Fruit fly (Drosophila melanogaster) whole organism, embryonic: Measurements from ENCODE around the gene retm.

ENCODE experiments used
- Ada2b ChIP-seq: fragments of 200-800 bp; sonication (Bioruptor generic); IDR thresholded peaks from 2 replicates; pipeline ENCODE4 v1.3.6; 2022; ENCODE audit warnings: missing biosample characterization, missing genetic modification characterization
- Bteb2 ChIP-seq: fragments of 200-800 bp; sonication (Bioruptor generic); optimal IDR thresholded peaks from 2 replicates; lab custom pipeline; 2016; ENCODE audit warnings: missing biosample characterization, missing genetic modification characterization
- CG10565 ChIP-seq: fragments of 200-800 bp; sonication (Bioruptor generic); optimal IDR thresholded peaks from 3 replicates; lab custom pipeline; 2016; ENCODE audit warnings: missing biosample characterization, mild to moderate bottlenecking, missing genetic modification characterization
- CG11247 ChIP-seq: fragments of 200-800 bp; sonication (Bioruptor generic); IDR thresholded peaks from 2 replicates; pipeline ENCODE4 v1.3.6; 2022; ENCODE audit warnings: missing biosample characterization, missing genetic modification characterization
- CG11456 ChIP-seq: fragments of 200-800 bp; sonication (Bioruptor generic); IDR thresholded peaks from 3 replicates; pipeline ENCODE4 v1.3.6; 2022; ENCODE audit warnings: missing biosample characterization, missing genetic modification characterization
- CG12299 ChIP-seq: fragments of 200-800 bp; sonication (Bioruptor generic); optimal IDR thresholded peaks from 2 replicates; lab custom pipeline; 2018; ENCODE audit warnings: missing biosample characterization, mild to moderate bottlenecking, missing genetic modification characterization
- CG12942 ChIP-seq: fragments of 200-800 bp; sonication (Bioruptor generic); optimal IDR thresholded peaks from 3 replicates; lab custom pipeline; 2016; ENCODE audit warnings: missing biosample characterization, missing genetic modification characterization
- CG14441 ChIP-seq: fragments of 200-800 bp; sonication (Bioruptor generic); IDR thresholded peaks from 2 replicates; pipeline ENCODE4 v1.3.6; 2022; ENCODE audit warnings: missing biosample characterization, missing genetic modification characterization
- CG15601 ChIP-seq: fragments of 200-800 bp; sonication (Bioruptor generic); optimal IDR thresholded peaks from 3 replicates; lab custom pipeline; 2019; ENCODE audit warnings: missing biosample characterization, mild to moderate bottlenecking, missing genetic modification characterization, moderate library complexity
- CG17912 ChIP-seq: fragments of 200-800 bp; sonication (Bioruptor generic); optimal IDR thresholded peaks from 2 replicates; lab custom pipeline; 2018; ENCODE audit warnings: missing biosample characterization, mild to moderate bottlenecking, missing genetic modification characterization
- CG34376 ChIP-seq: fragments of 200-800 bp; sonication (Bioruptor generic); optimal IDR thresholded peaks from 2 replicates; lab custom pipeline; 2018; ENCODE audit warnings: missing biosample characterization, mild to moderate bottlenecking, missing genetic modification characterization
- CG42726 ChIP-seq: fragments of 200-800 bp; sonication (Bioruptor generic); IDR thresholded peaks from 2 replicates; pipeline ENCODE4 v1.3.6; 2022; ENCODE audit warnings: missing biosample characterization, missing genetic modification characterization; ENCODE audit not compliant: partially characterized antibody
- CG7271 ChIP-seq: fragments of 200-800 bp; sonication (Bioruptor generic); optimal IDR thresholded peaks from 2 replicates; lab custom pipeline; 2018; ENCODE audit warnings: missing biosample characterization, mild to moderate bottlenecking, missing genetic modification characterization, moderate library complexity
- CG7357 ChIP-seq: fragments of 200-800 bp; sonication (Bioruptor generic); IDR thresholded peaks from 3 replicates; pipeline ENCODE4 v1.3.6; 2022; ENCODE audit warnings: missing biosample characterization, missing genetic modification characterization
- CG7556 ChIP-seq: fragments of 200-800 bp; sonication (Bioruptor generic); optimal IDR thresholded peaks from 2 replicates; lab custom pipeline; 2017; ENCODE audit warnings: missing biosample characterization, mild to moderate bottlenecking, missing genetic modification characterization
- CG7839 ChIP-seq: fragments of 200-800 bp; sonication (Bioruptor generic); optimal IDR thresholded peaks from 3 replicates; lab custom pipeline; 2018; ENCODE audit warnings: missing biosample characterization, mild to moderate bottlenecking, missing genetic modification characterization, moderate library complexity
- CG8359 ChIP-seq: fragments of 200-800 bp; sonication (Bioruptor generic); optimal IDR thresholded peaks from 2 replicates; lab custom pipeline; 2017; ENCODE audit warnings: missing biosample characterization, mild to moderate bottlenecking, missing genetic modification characterization, borderline replicate concordance
- Eip74EF ChIP-seq, 2 experiments: fragments of 200-800 bp in 1 of 2; fragments of >200 bp in 1 of 2; sonication (Bioruptor generic) in 1 of 2; optimal IDR thresholded peaks; 2 replicates each; lab custom pipeline; 2017 to 2019; ENCODE audit warnings: missing biosample characterization in 2 of 2, missing genetic modification characterization in 2 of 2, mild to moderate bottlenecking in 1 of 2, moderate library complexity in 1 of 2
- NFAT ChIP-seq: fragments of 200-800 bp; sonication (Bioruptor generic); IDR thresholded peaks from 2 replicates; pipeline ENCODE4 v1.3.6; 2022; ENCODE audit warnings: missing biosample characterization, missing genetic modification characterization
- NK7.1 ChIP-seq: fragments of 200-800 bp; sonication (Bioruptor generic); optimal IDR thresholded peaks from 3 replicates; lab custom pipeline; 2016; ENCODE audit warnings: missing biosample characterization, missing genetic modification characterization
- Optix ChIP-seq: fragments of 200-800 bp; sonication (Bioruptor generic); IDR thresholded peaks from 3 replicates; pipeline ENCODE4 v1.3.6; 2022; ENCODE audit warnings: missing biosample characterization, missing genetic modification characterization
- PHDP ChIP-seq: fragments of 200-800 bp; sonication (Bioruptor generic); optimal IDR thresholded peaks from 3 replicates; lab custom pipeline; 2018; ENCODE audit warnings: missing biosample characterization, mild to moderate bottlenecking, missing genetic modification characterization, moderate library complexity
- Rfx ChIP-seq: fragments of 200-800 bp; sonication (Bioruptor generic); IDR thresholded peaks from 2 replicates; pipeline ENCODE4 v1.3.6; 2022; ENCODE audit warnings: missing biosample characterization, missing genetic modification characterization
- Scr ChIP-seq: fragments of 200-800 bp; sonication (Bioruptor generic); IDR thresholded peaks from 2 replicates; pipeline ENCODE4 v1.3.6; 2022; ENCODE audit warnings: missing biosample characterization, missing genetic modification characterization; ENCODE audit not compliant: partially characterized antibody
- Ssrp ChIP-seq: fragments of 200-800 bp; sonication (Bioruptor generic); optimal IDR thresholded peaks from 2 replicates; lab custom pipeline; 2018; ENCODE audit warnings: missing biosample characterization, mild to moderate bottlenecking, missing genetic modification characterization, moderate library complexity
- abd-A ChIP-seq: fragments of 200-800 bp; sonication (Bioruptor generic); optimal IDR thresholded peaks from 3 replicates; lab custom pipeline; 2019; ENCODE audit warnings: missing biosample characterization, mild to moderate bottlenecking, missing genetic modification characterization, moderate library complexity
- al ChIP-seq: fragments of 200-800 bp; sonication (Bioruptor generic); IDR thresholded peaks from 2 replicates; pipeline ENCODE4 v1.3.6; 2022; ENCODE audit warnings: missing biosample characterization, missing genetic modification characterization
- bigmax ChIP-seq: fragments of 200-800 bp; sonication (Bioruptor generic); optimal IDR thresholded peaks from 2 replicates; lab custom pipeline; 2018; ENCODE audit warnings: missing biosample characterization, mild to moderate bottlenecking, missing genetic modification characterization
- cad ChIP-seq: fragments of >200 bp; optimal IDR thresholded peaks from 2 replicates; lab custom pipeline; 2017; ENCODE audit warnings: missing biosample characterization, missing genetic modification characterization
- chif ChIP-seq, 2 experiments: fragments of 200-800 bp; sonication (Bioruptor generic); optimal IDR thresholded peaks; 3 replicates each; lab custom pipeline; 2016; ENCODE audit warnings: missing biosample characterization in 2 of 2, missing genetic modification characterization in 2 of 2
- croc ChIP-seq: fragments of 200-800 bp; sonication (Bioruptor generic); conservative IDR thresholded peaks from 3 replicates; pipeline ENCODE4 v1.3.6; 2022; ENCODE audit warnings: missing biosample characterization, missing genetic modification characterization
- ems ChIP-seq: fragments of 200-800 bp; sonication (Bioruptor generic); optimal IDR thresholded peaks from 3 replicates; lab custom pipeline; 2016; ENCODE audit warnings: missing biosample characterization, missing genetic modification characterization
- gce ChIP-seq: fragments of 200-800 bp; sonication (Bioruptor generic); IDR thresholded peaks from 3 replicates; pipeline ENCODE4 v1.3.6; 2022; ENCODE audit warnings: missing biosample characterization, missing genetic modification characterization
- h ChIP-seq: fragments of >200 bp; optimal IDR thresholded peaks from 2 replicates; lab custom pipeline; 2017
- hth ChIP-seq: fragments of >200 bp; optimal IDR thresholded peaks from 2 replicates; lab custom pipeline; 2017; ENCODE audit warnings: inconsistent platforms
- pita ChIP-seq: fragments of 200-800 bp; sonication (Bioruptor generic); optimal IDR thresholded peaks from 2 replicates; lab custom pipeline; 2017; ENCODE audit warnings: missing biosample characterization, mild to moderate bottlenecking, missing genetic modification characterization
- prd ChIP-seq, 3 experiments: fragments of >200 bp in 2 of 3; fragments of 200-800 bp in 1 of 3; sonication (Bioruptor generic) in 1 of 3; optimal IDR thresholded peaks in 2 of 3; IDR thresholded peaks in 1 of 3; 2 replicates in 2 of 3; 3 replicates in 1 of 3; pipeline versions ENCODE4 v1.3.6 to Lab custom; 2017 to 2022; ENCODE audit warnings: missing biosample characterization in 1 of 3, missing genetic modification characterization in 1 of 3
- rib ChIP-seq: fragments of 200-800 bp; sonication (Bioruptor generic); IDR thresholded peaks from 2 replicates; pipeline ENCODE4 v1.3.6; 2022; ENCODE audit warnings: missing biosample characterization, missing genetic modification characterization
- sna ChIP-seq: fragments of 200-800 bp; sonication (Bioruptor generic); IDR thresholded peaks from 2 replicates; pipeline ENCODE4 v1.3.6; 2022; ENCODE audit warnings: missing biosample characterization, missing genetic modification characterization; ENCODE audit not compliant: partially characterized antibody
- tgo ChIP-seq: fragments of 200-800 bp; sonication (Bioruptor generic); IDR thresholded peaks from 3 replicates; pipeline ENCODE4 v1.3.6; 2022; ENCODE audit warnings: missing biosample characterization, missing genetic modification characterization

retm gene

dm6 chr2L:6498448-6498847 lies 42.7 kb upstream of the retm start, which contains the start of gene CG31637 (continued):
- peak; percentile 12 for TF ChIP-seq CG7839 (tag; lab: Kevin White, UChicago)
- TF ChIP-seq abd-A (tag; lab: Kevin White, UChicago): no peak
- TF ChIP-seq NFAT (GFP tag; lab: Robert Waterston, UW): peak; percentile 27; the same call in 1 of the 2 replicates
- no peak for TF ChIP-seq chif (GFP tag; optimal IDR thresholded peaks at IDR 0.05; lab: Kevin White, UChicago)
- TF ChIP-seq gce: no peak
- TF ChIP-seq Rfx (GFP tag; lab: Robert Waterston, UW): peak; percentile 60
- TF ChIP-seq hth (lab: Kevin White, UChicago): no peak
- no peak for TF ChIP-seq CG7357
- peak; percentile 6 for TF ChIP-seq Bteb2 (GFP tag; lab: Kevin White, UChicago)
- TF ChIP-seq CG42726 (GFP tag; lab: Robert Waterston, UW): 0 out of 2 replicates have a peak, but pooled peaks have one; percentile 2
- no peak for TF ChIP-seq CG11247
- TF ChIP-seq croc (GFP tag; lab: Robert Waterston, UW): no peak
- TF ChIP-seq CG34376 (GFP tag; lab: Kevin White, UChicago): peak; percentile 55
- TF ChIP-seq Ssrp (tag; lab: Kevin White, UChicago): no peak
- TF ChIP-seq CG14441 (GFP tag; lab: Robert Waterston, UW): no peak
- no peak for TF ChIP-seq cad (GFP tag; lab: Kevin White, UChicago)
- no peak for TF ChIP-seq prd (optimal IDR thresholded peaks at IDR 0.05; lab: Kevin White, UChicago)
- TF ChIP-seq prd (GFP tag; IDR thresholded peaks at IDR 0.05; lab: Robert Waterston, UW): no peak
- TF ChIP-seq CG7556 (GFP tag; lab: Kevin White, UChicago): no peak
- TF ChIP-seq CG15601: peak; percentile 36
- no peak for TF ChIP-seq ems (GFP tag; lab: Kevin White, UChicago)
- TF ChIP-seq CG8359 (GFP tag; lab: Kevin White, UChicago): no peak
- TF ChIP-seq CG12942 (GFP tag; lab: Kevin White, UChicago): no peak
- TF ChIP-seq pita (GFP tag; lab: Kevin White, UChicago): peak; percentile 81
- TF ChIP-seq CG11456 (GFP tag; lab: Robert Waterston, UW): no peak
- no peak for TF ChIP-seq tgo (GFP tag; lab: Robert Waterston, UW)
- TF ChIP-seq Optix: no peak
- TF ChIP-seq NK7.1: no peak
- TF ChIP-seq Scr (GFP tag; lab: Robert Waterston, UW): peak; percentile 15; the same call in 1 of the 2 replicates
- no peak for TF ChIP-seq sna

- TF ChIP-seq rib (GFP tag; lab: Robert Waterston, UW) (no peak), CG10565 (GFP tag; lab: Kevin White, UChicago) (no peak), al (GFP tag; lab: Robert Waterston, UW) (no peak), CG17912 (no peak), PHDP (tag; lab: Kevin White, UChicago) (no peak), bigmax (GFP tag; lab: Kevin White, UChicago) (no peak), Eip74EF (GFP tag; optimal IDR thresholded peaks at IDR 0.05; lab: Kevin White, UChicago) (no peak), Ada2b (GFP tag; lab: Robert Waterston, UW) (no peak), h (lab: Kevin White, UChicago) (no peak), CG12299 (no peak), CG7271 (tag; lab: Kevin White, UChicago) (no peak)
Measured at dm6 chr2L:6496753-6497152, 41.0 kb upstream of the retm start, which contains the start of gene CG9550. Gene CG9550, plus strand, starts transcription at chr2L:6497053.
